Fruit fly (Drosophila melanogaster) whole organism, prepupa: Measurements from ENCODE around the gene TBC1D16.

Experiments used
- Blimp-1 ChIP-seq: fragments of 200-800 bp; sonication (Bioruptor generic); optimal IDR thresholded peaks from 3 replicates; lab custom pipeline; 2017; ENCODE audit warnings: missing biosample characterization, missing genetic modification characterization, mild to moderate bottlenecking, moderate library complexity, missing genetic modification reagents
- CG11294 ChIP-seq: fragments of 200-800 bp; sonication (Bioruptor generic); IDR thresholded peaks from 2 replicates; pipeline ENCODE4 v1.3.6; 2022; ENCODE audit warnings: missing biosample characterization, missing genetic modification characterization
- CG11762 ChIP-seq: fragments of 200-800 bp; sonication (Bioruptor generic); optimal IDR thresholded peaks from 3 replicates; lab custom pipeline; 2016; ENCODE audit warnings: missing biosample characterization, missing genetic modification characterization; ENCODE audit not compliant: insufficient read depth
- CG11902 ChIP-seq: fragments of 200-800 bp; sonication (Bioruptor generic); optimal IDR thresholded peaks from 3 replicates; lab custom pipeline; 2016; ENCODE audit warnings: missing biosample characterization, missing genetic modification characterization
- CG16779 ChIP-seq: fragments of 200-800 bp; sonication (Bioruptor generic); optimal IDR thresholded peaks from 3 replicates; lab custom pipeline; 2017; ENCODE audit warnings: missing biosample characterization, mild to moderate bottlenecking, missing genetic modification characterization
- CG3032 ChIP-seq: fragments of 200-800 bp; optimal IDR thresholded peaks from 2 replicates; lab custom pipeline; 2019; ENCODE audit warnings: missing biosample characterization, mild to moderate bottlenecking, missing genetic modification characterization, moderate library complexity
- CG31627 ChIP-seq: fragments of 200-800 bp; sonication (Bioruptor generic); optimal IDR thresholded peaks from 3 replicates; lab custom pipeline; 2016; ENCODE audit warnings: missing biosample characterization, missing genetic modification characterization
- CG32006 ChIP-seq: fragments of 200-800 bp; sonication (Bioruptor generic); optimal IDR thresholded peaks from 3 replicates; lab custom pipeline; 2017; ENCODE audit warnings: missing biosample characterization, mild to moderate bottlenecking, missing genetic modification characterization
- CG6163 ChIP-seq: fragments of 200-800 bp; sonication (Bioruptor generic); IDR thresholded peaks from 3 replicates; pipeline ENCODE4 v1.3.6; 2022; ENCODE audit warnings: missing biosample characterization, missing genetic modification characterization
- CG6276 ChIP-seq: fragments of 200-800 bp; sonication (Bioruptor generic); optimal IDR thresholded peaks from 2 replicates; lab custom pipeline; 2017; ENCODE audit warnings: missing biosample characterization, mild to moderate bottlenecking, missing genetic modification characterization
- CG6808 ChIP-seq: fragments of 200-800 bp; sonication (Bioruptor generic); optimal IDR thresholded peaks from 3 replicates; lab custom pipeline; 2017; ENCODE audit warnings: missing biosample characterization, missing genetic modification characterization, mild to moderate bottlenecking, moderate library complexity, missing genetic modification reagents
- CG6854 ChIP-seq: fragments of 200-800 bp; sonication (Bioruptor generic); optimal IDR thresholded peaks from 2 replicates; lab custom pipeline; 2017; ENCODE audit warnings: missing biosample characterization, mild to moderate bottlenecking, missing genetic modification characterization
- CG7368 ChIP-seq: fragments of 200-800 bp; sonication (Bioruptor generic); optimal IDR thresholded peaks from 3 replicates; lab custom pipeline; 2016; ENCODE audit warnings: missing biosample characterization, missing genetic modification characterization
- CG8119 ChIP-seq: fragments of 200-800 bp; sonication (Bioruptor generic); IDR thresholded peaks from 3 replicates; pipeline ENCODE4 v1.3.6; 2022; ENCODE audit warnings: missing biosample characterization, missing genetic modification characterization
- CG8319 ChIP-seq: fragments of 200-800 bp; sonication (Bioruptor generic); optimal IDR thresholded peaks from 3 replicates; lab custom pipeline; 2016; ENCODE audit warnings: missing biosample characterization, missing genetic modification characterization
- CG8632 ChIP-seq: fragments of 200-800 bp; sonication (Bioruptor generic); optimal IDR thresholded peaks from 3 replicates; lab custom pipeline; 2016; ENCODE audit warnings: missing biosample characterization, missing genetic modification characterization
- Eip75B ChIP-seq: fragments of 200-800 bp; sonication (Bioruptor generic); optimal IDR thresholded peaks from 3 replicates; lab custom pipeline; 2016; ENCODE audit warnings: missing biosample characterization, missing genetic modification characterization
- Eip78C ChIP-seq: fragments of 200-800 bp; sonication (Bioruptor generic); peaks from one replicate; lab custom pipeline; 2016; ENCODE audit warnings: missing biosample characterization, missing genetic modification characterization
- Eip93F ChIP-seq: fragments of 200-800 bp; sonication (Bioruptor generic); optimal IDR thresholded peaks from 2 replicates; lab custom pipeline; 2016; ENCODE audit warnings: missing biosample characterization, mild to moderate bottlenecking, missing genetic modification characterization
- Ets21C ChIP-seq: fragments of 200-800 bp; sonication (Bioruptor generic); optimal IDR thresholded peaks from 3 replicates; lab custom pipeline; 2016; ENCODE audit warnings: missing biosample characterization, missing genetic modification characterization
- Ets96B ChIP-seq: fragments of 200-800 bp; optimal IDR thresholded peaks from 2 replicates; lab custom pipeline; 2019; ENCODE audit warnings: missing biosample characterization, mild to moderate bottlenecking, missing genetic modification characterization, moderate library complexity
- Hr38 ChIP-seq: sonication (Bioruptor generic); optimal IDR thresholded peaks from 2 replicates; lab custom pipeline; 2016; ENCODE audit warnings: missing biosample characterization, missing genetic modification characterization
- Hr39 ChIP-seq: fragments of 200-800 bp; sonication (Bioruptor generic); optimal IDR thresholded peaks from 2 replicates; lab custom pipeline; 2016; ENCODE audit warnings: missing biosample characterization, missing genetic modification characterization
- Hr4 ChIP-seq: fragments of 200-800 bp; sonication (Bioruptor generic); optimal IDR thresholded peaks from 3 replicates; lab custom pipeline; 2016; ENCODE audit warnings: missing biosample characterization, missing genetic modification characterization
- Lpt ChIP-seq: fragments of 200-800 bp; sonication (Bioruptor generic); optimal IDR thresholded peaks from 3 replicates; lab custom pipeline; 2016; ENCODE audit warnings: missing biosample characterization, missing genetic modification characterization
- Met ChIP-seq: fragments of 200-800 bp; sonication (Bioruptor generic); optimal IDR thresholded peaks from 3 replicates; lab custom pipeline; 2016; ENCODE audit warnings: missing biosample characterization, missing genetic modification characterization
- OdsH ChIP-seq: fragments of 200-800 bp; sonication (Bioruptor generic); optimal IDR thresholded peaks from 3 replicates; lab custom pipeline; 2016; ENCODE audit warnings: missing biosample characterization, missing genetic modification characterization
- Smox ChIP-seq: fragments of 200-800 bp; sonication (Bioruptor generic); optimal IDR thresholded peaks from 3 replicates; lab custom pipeline; 2016; ENCODE audit warnings: missing biosample characterization, missing genetic modification characterization
- Sox102F ChIP-seq: fragments of 200-800 bp; sonication (Bioruptor generic); optimal IDR thresholded peaks from 2 replicates; lab custom pipeline; 2016; ENCODE audit warnings: missing biosample characterization, mild to moderate bottlenecking, missing genetic modification characterization
- Sox14 ChIP-seq: fragments of 200-800 bp; sonication (Bioruptor generic); optimal IDR thresholded peaks from 3 replicates; lab custom pipeline; 2016; ENCODE audit warnings: missing biosample characterization, missing genetic modification characterization
- Sox15 ChIP-seq: fragments of 200-800 bp; sonication (Bioruptor generic); optimal IDR thresholded peaks from 3 replicates; lab custom pipeline; 2016; ENCODE audit warnings: missing biosample characterization, missing genetic modification characterization
- cyc ChIP-seq: fragments of 200-800 bp; sonication (Bioruptor generic); optimal IDR thresholded peaks from 3 replicates; lab custom pipeline; 2016; ENCODE audit warnings: missing biosample characterization, missing genetic modification characterization
- dac ChIP-seq: fragments of 200-800 bp; sonication (Bioruptor generic); optimal IDR thresholded peaks from 2 replicates; lab custom pipeline; 2017; ENCODE audit warnings: missing biosample characterization, mild to moderate bottlenecking, missing genetic modification characterization
- dsx ChIP-seq: fragments of 200-800 bp; optimal IDR thresholded peaks from 3 replicates; lab custom pipeline; 2019; ENCODE audit warnings: missing biosample characterization, mild to moderate bottlenecking, missing genetic modification characterization, moderate library complexity; ENCODE audit not compliant: poor library complexity, severe bottlenecking
- esn ChIP-seq: fragments of 200-800 bp; sonication (Bioruptor generic); optimal IDR thresholded peaks from 2 replicates; lab custom pipeline; 2016; ENCODE audit warnings: missing biosample characterization, mild to moderate bottlenecking, missing genetic modification characterization, moderate library complexity
- fd59A ChIP-seq: fragments of 200-800 bp; sonication (Bioruptor generic); optimal IDR thresholded peaks from 2 replicates; lab custom pipeline; 2017; ENCODE audit warnings: missing biosample characterization, mild to moderate bottlenecking, missing genetic modification characterization, missing genetic modification reagents
- fkh ChIP-seq: fragments of 200-800 bp; sonication (Bioruptor generic); optimal IDR thresholded peaks from 3 replicates; lab custom pipeline; 2017; ENCODE audit warnings: missing biosample characterization, mild to moderate bottlenecking, missing genetic modification characterization, moderate library complexity
- net ChIP-seq: fragments of 200-800 bp; sonication (Bioruptor generic); optimal IDR thresholded peaks from 3 replicates; lab custom pipeline; 2016; ENCODE audit warnings: missing biosample characterization, missing genetic modification characterization
- spab ChIP-seq: fragments of 200-800 bp; sonication (Bioruptor generic); optimal IDR thresholded peaks from 2 replicates; lab custom pipeline; 2017; ENCODE audit warnings: missing biosample characterization, mild to moderate bottlenecking, missing genetic modification characterization, missing genetic modification reagents
- ss ChIP-seq, 2 experiments: fragments of 200-800 bp; sonication (Bioruptor generic); optimal IDR thresholded peaks; 2 replicates in 1 of 2; 3 replicates in 1 of 2; lab custom pipeline; 2017 to 2018; ENCODE audit warnings: mild to moderate bottlenecking in 2 of 2, missing biosample characterization in 2 of 2, missing genetic modification characterization in 2 of 2, moderate library complexity in 1 of 2
- svp ChIP-seq: fragments of 200-800 bp; sonication (Bioruptor generic); peaks from one replicate; lab custom pipeline; 2016; ENCODE audit warnings: missing biosample characterization, missing genetic modification characterization
- topi ChIP-seq: fragments of 200-800 bp; sonication (Bioruptor generic); optimal IDR thresholded peaks from 3 replicates; lab custom pipeline; 2016; ENCODE audit warnings: missing biosample characterization, missing genetic modification characterization

Gene TBC1D16

dm6 chr2L:10474268-10474678, 38.8 kb upstream of the TBC1D16 start, which contains the start of gene RluA-1 (continued):
- TF ChIP-seq fkh (GFP tag; lab: Kevin White, UChicago) = peak; percentile 82
- peak; percentile 98 for TF ChIP-seq Ets96B (tag; lab: Kevin White, UChicago)
- peak; percentile 85 for TF ChIP-seq Met
- TF ChIP-seq CG31627 (GFP tag; lab: Kevin White, UChicago) = peak; percentile 86
- peak; percentile 97 for TF ChIP-seq CG11762 (GFP tag; lab: Kevin White, UChicago)
- TF ChIP-seq Sox14 (GFP tag; lab: Kevin White, UChicago) = peak; percentile 94
- TF ChIP-seq ss (GFP tag; optimal IDR thresholded peaks at IDR 0.05; lab: Kevin White, UChicago) = peak; percentile 93 to 96
- TF ChIP-seq Eip93F = peak; percentile 85
- TF ChIP-seq fd59A (GFP tag; lab: Kevin White, UChicago) = peak; percentile 96
- peak; percentile 94 for TF ChIP-seq CG6808 (GFP tag; lab: Kevin White, UChicago)
- peak; percentile 98 for TF ChIP-seq net
- TF ChIP-seq, all 60 proteins: peak for 59

dm6 chr2L:10472257-10472656, 36.8 kb upstream of the TBC1D16 start:
- TF ChIP-seq CG6854 (GFP tag; lab: Kevin White, UChicago) = no peak
- TF ChIP-seq fkh (GFP tag; lab: Kevin White, UChicago) = peak; percentile 69
- TF ChIP-seq, all 60 proteins: peak for 1

dm6 chr2L:10470211-10470610, 34.8 kb upstream of the TBC1D16 start:
- TF ChIP-seq Eip78C (peak; percentile 16), dsx (GFP tag; lab: Kevin White, UChicago) (peak; percentile 36), CG11294 (GFP tag; lab: Robert Waterston, UW) (no peak)

dm6 chr2L:10468978-10469377, 33.5 kb upstream of the TBC1D16 start:
- TF ChIP-seq CG11762 (GFP tag; lab: Kevin White, UChicago) (no peak), Eip93F (no peak), dac (no peak)

- TF ChIP-seq CG16779 (tag; lab: Kevin White, UChicago) (no peak), CG7368 (GFP tag; lab: Kevin White, UChicago) (peak; percentile 37), OdsH (peak; percentile 58), Smox (peak; percentile 40), CG6808 (GFP tag; lab: Kevin White, UChicago) (peak; percentile 48), CG32006 (GFP tag; lab: Kevin White, UChicago) (peak; percentile 67), cyc (GFP tag; lab: Kevin White, UChicago) (peak; percentile 38), Hr38 (GFP tag; lab: Kevin White, UChicago) (no peak), CG3032 (tag; lab: Kevin White, UChicago) (peak; percentile 60), fd59A (GFP tag; lab: Kevin White, UChicago) (peak; percentile 27), dsx (GFP tag; lab: Kevin White, UChicago) (no peak), fkh (GFP tag; lab: Kevin White, UChicago) (no peak), Eip75B (GFP tag; lab: Kevin White, UChicago) (peak; percentile 5), Hr4 (GFP tag; lab: Kevin White, UChicago) (peak; percentile 43), Ets21C (GFP tag; lab: Kevin White, UChicago) (no peak), CG11762 (GFP tag; lab: Kevin White, UChicago) (peak; percentile 30), Met (peak; percentile 25), Blimp-1 (GFP tag; lab: Kevin White, UChicago) (no peak), CG8119 (GFP tag; lab: Robert Waterston, UW) (no peak), svp (GFP tag; lab: Kevin White, UChicago) (peak; percentile 89), Sox15 (GFP tag; lab: Kevin White, UChicago) (peak; percentile 25), Sox102F (GFP tag; lab: Kevin White, UChicago) (peak; percentile 42), Hr39 (peak; percentile 4), CG31627 (GFP tag; lab: Kevin White, UChicago) (peak; percentile 14), dac (no peak), CG6276 (GFP tag; lab: Kevin White, UChicago) (peak; percentile 10), Eip93F (no peak), topi (GFP tag; lab: Kevin White, UChicago) (peak; percentile 17), Lpt (peak; percentile 13), CG6163 (peak; percentile 80), CG8632 (GFP tag; lab: Kevin White, UChicago) (peak; percentile 30), spab (GFP tag; lab: Kevin White, UChicago) (peak; percentile 55), CG11902 (GFP tag; lab: Kevin White, UChicago) (peak; percentile 34), esn (GFP tag; lab: Kevin White, UChicago) (peak; percentile 24), CG8319 (GFP tag; lab: Kevin White, UChicago) (peak; percentile 4)
Observed at dm6 chr2L:10468388-10468787, 32.9 kb upstream of the TBC1D16 start.
